Worm (Caenorhabditis elegans) whole organism, mixed stage, embryonic: Measurements from ENCODE around the gene C28C12.1.

Experiments
- elt-1 ChIP-seq: sonication (generic microtip); optimal IDR thresholded peaks from 2 replicates; lab custom pipeline; 2017; ENCODE audit warnings: missing genetic modification characterization, mild to moderate bottlenecking, missing compliant biosample characterization, antibody characterized with exemption, moderate library complexity, borderline replicate concordance; ENCODE audit not compliant: insufficient read depth
- elt-3 ChIP-seq: fragments of 150-350 bp; optimal IDR thresholded peaks from 2 replicates; lab custom pipeline; 2014; ENCODE audit warnings: missing biosample characterization, missing genetic modification characterization
- lin-13 ChIP-seq: fragments of 150-350 bp; optimal IDR thresholded peaks from 2 replicates; lab custom pipeline; 2014; ENCODE audit warnings: missing biosample characterization, missing genetic modification characterization
- lsy-2 ChIP-seq: fragments of 150-350 bp; optimal IDR thresholded peaks from 2 replicates; lab custom pipeline; 2014; ENCODE audit warnings: missing biosample characterization, missing genetic modification characterization
- mep-1 ChIP-seq: fragments of 150-350 bp; optimal IDR thresholded peaks from 2 replicates; lab custom pipeline; 2017; ENCODE audit warnings: missing biosample characterization, missing genetic modification reagents, missing genetic modification characterization, inconsistent platforms
- nhr-237 ChIP-seq: fragments of 150-350 bp; optimal IDR thresholded peaks from 2 replicates; lab custom pipeline; 2014; ENCODE audit warnings: missing biosample characterization, missing genetic modification characterization
- snpc-4 ChIP-seq: fragments of 150-350 bp; optimal IDR thresholded peaks from 2 replicates; lab custom pipeline; 2014; ENCODE audit warnings: missing biosample characterization, missing genetic modification characterization
- unc-120 ChIP-seq: sonication (generic microtip); optimal IDR thresholded peaks from 2 replicates; lab custom pipeline; 2017; ENCODE audit warnings: missing genetic modification characterization, missing compliant biosample characterization; ENCODE audit not compliant: poor library complexity, severe bottlenecking
- unc-62 ChIP-seq: fragments of 150-350 bp; optimal IDR thresholded peaks from 2 replicates; lab custom pipeline; 2014; ENCODE audit warnings: missing biosample characterization, missing genetic modification reagents, missing genetic modification characterization

DNA sequence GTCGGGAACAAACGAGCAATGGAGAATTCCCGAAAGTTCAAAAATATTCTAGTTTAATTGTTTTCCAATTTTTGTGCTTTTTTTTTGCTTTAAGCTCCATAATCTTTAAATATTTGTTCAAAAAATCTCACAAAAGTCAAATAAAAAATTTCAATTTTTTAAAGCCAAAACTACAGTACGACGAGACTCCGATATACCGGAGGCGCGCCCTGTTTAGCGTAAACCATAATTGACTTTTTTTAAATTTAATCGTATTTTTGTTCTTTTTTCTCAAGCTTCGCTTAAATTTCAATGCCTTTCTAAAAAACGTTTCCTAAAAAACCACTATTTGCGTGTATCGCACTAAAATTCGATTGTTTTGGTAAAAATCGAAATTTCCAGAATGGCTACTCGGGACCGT, 44.6 kb upstream of the C28C12.1 start, which contains the start of gene syx-4:
- no peak for TF ChIP-seq lsy-2 (tag; lab: Kevin White, UChicago)
- no peak for TF ChIP-seq mep-1
- TF ChIP-seq nhr-237: no peak
- no peak for TF ChIP-seq unc-62
- no peak for TF ChIP-seq elt-3
- TF ChIP-seq lin-13 (tag; lab: Kevin White, UChicago): no peak
- TF ChIP-seq snpc-4 (tag; lab: Kevin White, UChicago): no peak
- TF ChIP-seq unc-120 (tag; lab: Kevin White, UChicago): no peak
- no peak for TF ChIP-seq elt-1 (tag; lab: Kevin White, UChicago)
